Worm (Caenorhabditis elegans) whole organism, L2 larva: ENCODE data around the gene T03E6.8.

Source experiments
- R02D3.7 ChIP-seq: fragments of 150-350 bp; optimal IDR thresholded peaks from 2 replicates; lab custom pipeline; 2014; ENCODE audit warnings: missing biosample characterization, missing genetic modification characterization
- ama-1 ChIP-seq: fragments of 150-350 bp; optimal IDR thresholded peaks from 2 replicates; lab custom pipeline; 2018; ENCODE audit warnings: inconsistent platforms
- lin-39 ChIP-seq: fragments of 150-350 bp; optimal IDR thresholded peaks from 2 replicates; lab custom pipeline; 2014; ENCODE audit warnings: missing biosample characterization, missing genetic modification reagents, missing genetic modification characterization
- mab-5 ChIP-seq: fragments of 150-350 bp; optimal IDR thresholded peaks from 2 replicates; lab custom pipeline; 2014; ENCODE audit warnings: missing biosample characterization, missing genetic modification characterization
- nhr-11 ChIP-seq: fragments of 150-350 bp; optimal IDR thresholded peaks from 2 replicates; lab custom pipeline; 2014; ENCODE audit warnings: missing biosample characterization, missing genetic modification characterization
- nhr-12 ChIP-seq: fragments of 150-350 bp; optimal IDR thresholded peaks from 2 replicates; lab custom pipeline; 2014; ENCODE audit warnings: missing biosample characterization, missing genetic modification characterization
- peb-1 ChIP-seq: fragments of 150-350 bp; optimal IDR thresholded peaks from 2 replicates; lab custom pipeline; 2014; ENCODE audit warnings: missing biosample characterization, missing genetic modification characterization
- skn-1 ChIP-seq: sonication (generic microtip); optimal IDR thresholded peaks from 2 replicates; lab custom pipeline; 2017; ENCODE audit warnings: missing biosample characterization, missing genetic modification characterization
- snpc-4 ChIP-seq: fragments of 150-350 bp; optimal IDR thresholded peaks from 2 replicates; lab custom pipeline; 2014; ENCODE audit warnings: missing biosample characterization, missing genetic modification characterization
- ztf-1 ChIP-seq: fragments of 200-800 bp; sonication (Bioruptor generic); conservative IDR thresholded peaks from 2 replicates; pipeline ENCODE4 v1.3.6; 2022; ENCODE audit warnings: missing genetic modification characterization, missing compliant biosample characterization

DNA sequence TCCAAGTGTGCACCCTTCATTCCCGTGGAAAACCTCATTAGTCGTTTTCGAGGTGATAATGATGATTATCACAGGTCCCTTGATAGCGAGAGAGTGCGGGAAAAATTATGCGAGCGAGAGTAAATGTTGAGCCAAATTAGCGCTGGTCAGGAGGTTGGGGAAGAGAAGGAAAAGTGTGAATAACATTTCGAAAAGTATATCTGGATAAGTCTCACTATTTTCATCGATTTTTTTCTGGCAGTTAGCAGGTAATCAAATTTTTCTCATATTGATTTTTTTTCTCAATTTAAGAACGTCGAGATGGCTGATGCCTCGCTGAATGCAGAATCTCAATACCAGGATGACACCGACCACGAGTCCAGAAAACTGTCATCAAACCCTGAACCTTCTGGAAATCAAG is 26.0 kb upstream of the T03E6.8 start, which contains the start of gene W06G6.2:
- TF ChIP-seq snpc-4 (tag; lab: Kevin White, UChicago) (no peak), peb-1 (no peak), nhr-12 (tag; lab: Kevin White, UChicago) (no peak), mab-5 (tag; lab: Kevin White, UChicago) (no peak), R02D3.7 (no peak), lin-39 (tag; lab: Kevin White, UChicago) (no peak), skn-1 (tag; lab: Kevin White, UChicago) (no peak), nhr-11 (tag; lab: Kevin White, UChicago) (no peak), ama-1 (lab: Kevin White, UChicago) (no peak), ztf-1 (GFP tag; lab: Robert Waterston, UW) (no peak)
